Worm (Caenorhabditis elegans) whole organism, L4/young adult: Measurements from ENCODE around the gene fbxa-135.

Experiments
- W03F9.2 ChIP-seq: fragments of 150-350 bp; optimal IDR thresholded peaks from 2 replicates; lab custom pipeline; 2014; ENCODE audit warnings: missing biosample characterization, missing genetic modification characterization
- dao-5 ChIP-seq: sonication (generic microtip); optimal IDR thresholded peaks from 2 replicates; lab custom pipeline; 2016; ENCODE audit warnings: missing genotype, missing genetic modification characterization, moderate library complexity, missing compliant biosample characterization
- him-1 ChIP-seq: sonication (generic microtip); optimal IDR thresholded peaks from 2 replicates; lab custom pipeline; 2016; ENCODE audit warnings: missing genotype, missing genetic modification reagents, missing genetic modification characterization, missing compliant biosample characterization

Gene fbxa-135

DNA sequence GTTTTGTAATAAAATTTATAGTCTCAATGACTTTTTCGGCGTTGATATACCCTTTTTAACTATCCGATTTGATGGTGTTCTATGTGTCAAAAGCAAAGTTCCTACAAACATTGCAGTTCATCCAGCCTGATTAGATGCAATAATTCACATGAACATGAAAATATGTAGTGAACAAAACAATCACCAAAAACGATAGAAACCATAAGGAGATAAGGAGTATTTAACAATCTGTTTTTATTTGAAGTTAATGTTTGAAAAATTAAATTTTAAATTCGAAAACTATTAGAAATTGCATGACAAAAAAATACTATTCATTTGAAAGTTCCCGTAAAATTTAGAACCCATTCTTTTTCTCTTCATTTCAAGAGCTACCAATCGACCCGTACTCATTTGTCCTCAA, 24.9 kb downstream of the fbxa-135 start, which contains the start of gene fbxa-209:
Gene fbxa-209 (minus strand): TSS at position 101 of the 400 bp plus-strand sequence.
- TF ChIP-seq him-1 (tag; lab: Kevin White, UChicago): no peak
- TF ChIP-seq dao-5 (tag; lab: Kevin White, UChicago): no peak
- no peak for TF ChIP-seq W03F9.2 (tag; lab: Kevin White, UChicago)

DNA sequence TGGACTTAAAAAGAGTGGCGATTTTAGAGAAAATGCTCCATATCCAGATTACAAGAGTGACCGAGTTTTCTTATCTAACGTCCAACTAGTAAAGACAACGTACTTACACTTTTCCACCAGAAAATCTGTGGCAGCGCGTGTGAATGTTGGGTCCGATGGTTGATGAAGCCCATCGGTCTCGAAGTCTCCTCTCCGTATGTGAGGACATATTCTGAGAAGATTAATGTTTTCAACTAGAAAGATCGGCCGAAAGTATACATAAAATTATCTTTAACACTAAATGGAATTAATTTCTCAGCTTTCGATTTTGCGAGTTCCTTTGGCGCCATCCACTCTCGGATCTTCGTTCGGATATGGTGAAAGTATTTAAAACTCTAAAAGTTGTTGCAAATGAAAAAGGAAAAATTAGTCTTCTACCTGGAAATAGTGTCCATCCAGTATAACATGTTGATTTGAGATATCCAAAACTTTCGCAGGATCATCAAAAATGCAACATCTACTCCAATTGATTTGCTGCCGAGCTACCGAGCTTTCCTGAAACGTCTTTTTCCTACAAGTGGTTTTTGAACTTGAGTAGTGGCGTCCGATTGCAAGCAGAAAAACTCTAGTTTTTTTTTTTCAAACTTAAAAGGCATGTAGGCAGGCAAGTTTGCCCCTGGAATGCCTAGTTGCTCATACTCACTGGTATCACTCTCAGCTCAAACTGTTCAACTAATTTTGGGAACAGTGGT, 29.4 kb downstream of the fbxa-135 start:
- TF ChIP-seq dao-5 (tag; lab: Kevin White, UChicago) (no peak), him-1 (tag; lab: Kevin White, UChicago) (no peak), W03F9.2 (tag; lab: Kevin White, UChicago) (no peak)

DNA sequence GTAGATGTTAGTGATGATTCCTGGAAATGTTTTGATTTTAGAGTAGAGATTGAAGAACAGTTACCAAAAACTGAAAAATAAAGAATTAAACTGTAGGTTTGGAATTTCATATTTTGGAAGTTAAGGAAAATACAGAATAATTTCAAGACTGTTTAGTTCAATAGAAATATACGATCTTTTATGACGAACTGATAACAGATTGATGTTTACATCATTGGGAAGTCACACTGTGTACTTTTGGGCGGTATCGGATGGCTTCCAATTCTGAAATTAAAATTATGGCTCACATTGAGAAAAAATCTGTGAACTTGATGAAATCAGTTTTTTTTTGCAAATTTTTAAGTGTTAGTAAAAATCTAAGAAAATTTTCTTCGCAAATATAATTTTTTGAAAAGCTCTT, 30.4 kb downstream of the fbxa-135 start, which contains the start of gene T26H5.8:
Gene T26H5.8 (minus strand): TSS at position 270 of the 400 bp plus-strand sequence.
- TF ChIP-seq dao-5 (tag; lab: Kevin White, UChicago) (no peak), him-1 (tag; lab: Kevin White, UChicago) (no peak), W03F9.2 (tag; lab: Kevin White, UChicago) (peak; percentile 34)

DNA sequence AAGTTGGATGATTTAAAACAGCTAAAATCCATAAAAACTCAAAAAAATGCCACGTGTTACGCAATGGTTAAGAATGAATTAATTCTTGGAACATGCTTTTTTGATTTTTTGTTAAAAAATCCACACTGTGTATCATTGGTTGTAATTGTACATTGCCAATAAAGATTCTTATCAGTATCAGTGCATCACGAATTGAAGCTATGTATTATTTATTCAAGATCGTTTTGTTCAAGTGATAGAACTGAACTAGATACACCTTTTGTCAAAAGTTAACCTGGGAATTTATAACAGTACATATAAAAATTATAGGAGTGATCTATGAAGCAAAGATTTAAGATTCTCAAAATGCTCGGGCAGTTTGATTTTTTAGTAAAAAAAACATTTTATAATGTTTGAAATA, 32.6 kb downstream of the fbxa-135 start:
- TF ChIP-seq him-1 (tag; lab: Kevin White, UChicago) (no peak), dao-5 (tag; lab: Kevin White, UChicago) (no peak), W03F9.2 (tag; lab: Kevin White, UChicago) (no peak)

DNA sequence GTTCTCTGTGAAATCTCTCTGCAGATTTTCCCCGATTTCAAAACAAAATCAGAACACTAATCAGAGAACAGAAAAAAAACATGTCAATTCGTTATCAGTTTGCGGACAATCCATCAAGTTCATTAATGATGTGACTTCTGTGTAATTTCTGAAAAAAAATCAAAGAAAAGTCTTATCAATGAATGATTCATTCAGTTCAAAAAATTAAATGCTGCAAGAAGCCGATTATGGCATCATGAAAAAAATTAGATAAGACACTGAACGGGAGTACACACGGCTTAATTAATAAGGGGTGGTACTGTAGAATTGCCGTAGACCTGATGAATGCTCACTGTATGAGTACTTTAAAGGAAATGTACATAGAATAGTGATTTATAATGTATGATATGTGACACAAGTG, 34.1 kb downstream of the fbxa-135 start:
- TF ChIP-seq him-1 (tag; lab: Kevin White, UChicago): no peak
- TF ChIP-seq W03F9.2 (tag; lab: Kevin White, UChicago): no peak
- no peak for TF ChIP-seq dao-5 (tag; lab: Kevin White, UChicago)

DNA sequence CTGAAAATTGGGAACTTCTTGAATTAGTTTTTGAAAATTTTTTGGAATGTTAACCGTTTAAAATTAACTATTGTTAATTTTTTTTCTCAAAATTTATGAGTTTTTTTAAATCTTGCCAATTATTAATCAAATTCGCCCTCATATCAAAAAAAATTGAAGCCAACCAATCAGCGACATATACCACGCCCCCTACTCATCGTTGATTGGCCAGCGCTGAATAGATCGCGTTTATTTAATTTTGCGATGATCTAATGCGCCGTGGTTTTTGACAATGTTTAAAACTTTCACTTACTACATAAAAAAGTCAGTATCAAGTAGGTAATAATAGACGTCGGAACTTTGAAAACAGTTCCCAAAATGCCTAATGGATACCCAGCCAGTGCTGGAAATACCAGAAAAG, 40.3 kb downstream of the fbxa-135 start:
- TF ChIP-seq dao-5 (tag; lab: Kevin White, UChicago) (no peak), W03F9.2 (tag; lab: Kevin White, UChicago) (no peak), him-1 (tag; lab: Kevin White, UChicago) (no peak)

DNA sequence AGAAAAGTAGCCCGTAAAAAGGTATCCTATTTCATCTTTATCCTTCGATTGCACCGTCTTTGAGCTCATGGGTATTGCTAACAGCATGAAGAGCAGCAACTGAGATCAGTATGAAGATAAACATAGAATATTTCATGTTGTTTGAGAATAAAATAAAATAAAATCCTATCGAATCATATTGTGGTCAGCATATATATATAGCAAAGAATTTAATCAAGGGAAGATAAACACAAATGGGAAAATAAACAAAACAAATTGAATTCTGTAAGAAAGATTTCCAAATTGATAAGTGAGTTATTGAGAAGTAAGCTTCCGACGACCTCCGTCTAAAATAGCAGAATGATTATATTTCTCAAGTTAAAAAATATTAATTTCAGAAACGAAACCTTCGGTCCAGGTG, 41.6 kb downstream of the fbxa-135 start, which contains the start of gene T26H5.10:
Gene T26H5.10 (minus strand): TSS at position 101 of the 400 bp plus-strand sequence.
- TF ChIP-seq dao-5 (tag; lab: Kevin White, UChicago) (no peak), him-1 (tag; lab: Kevin White, UChicago) (no peak), W03F9.2 (tag; lab: Kevin White, UChicago) (no peak)

DNA sequence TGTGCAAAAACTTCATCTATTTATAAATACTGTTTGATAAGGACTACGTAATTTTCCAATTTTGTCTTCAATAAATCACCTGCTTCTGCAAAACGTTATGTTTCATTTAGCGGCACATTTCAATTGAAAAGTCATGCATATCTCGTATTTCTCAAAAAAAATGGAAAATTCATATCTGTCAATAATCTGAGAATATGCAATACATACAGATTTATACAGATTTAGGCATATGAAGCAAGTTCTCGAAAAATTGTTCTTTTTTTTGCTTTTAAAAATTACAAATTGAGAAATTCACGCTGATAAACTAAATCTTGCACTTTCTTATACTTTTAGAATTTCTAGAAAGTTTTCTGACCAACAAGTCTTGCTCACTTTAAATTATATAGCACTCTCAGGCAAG, 42.1 kb downstream of the fbxa-135 start, which contains the start of gene T26H5.11:
Gene T26H5.11 (minus strand): TSS at position 101 of the 400 bp plus-strand sequence.
- TF ChIP-seq dao-5 (tag; lab: Kevin White, UChicago) (no peak), him-1 (tag; lab: Kevin White, UChicago) (no peak), W03F9.2 (tag; lab: Kevin White, UChicago) (no peak)

DNA sequence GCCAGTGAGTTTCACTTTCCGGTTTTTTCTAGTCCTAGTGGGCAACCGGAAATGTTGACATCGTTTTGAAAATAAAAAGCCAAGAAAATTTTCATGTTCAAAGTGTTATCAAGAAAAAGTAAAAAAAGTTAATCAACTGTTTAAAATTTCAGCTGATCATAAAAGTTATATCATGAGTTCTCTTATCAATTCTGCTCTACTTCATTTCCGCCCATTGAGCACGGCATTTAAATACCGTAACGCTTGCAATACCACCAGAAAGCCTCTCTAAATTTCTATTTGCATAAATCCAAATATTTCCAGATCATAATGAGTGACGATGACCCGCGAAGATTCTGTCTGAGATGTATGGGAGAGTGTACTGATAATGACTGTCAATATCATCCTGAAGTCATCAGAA, 42.6 kb downstream of the fbxa-135 start, which contains the start of gene T26H5.9:
Gene T26H5.9 (plus strand): TSS at position 302 of the 400 bp plus-strand sequence.
- TF ChIP-seq W03F9.2 (tag; lab: Kevin White, UChicago) (no peak), dao-5 (tag; lab: Kevin White, UChicago) (no peak), him-1 (tag; lab: Kevin White, UChicago) (no peak)

DNA sequence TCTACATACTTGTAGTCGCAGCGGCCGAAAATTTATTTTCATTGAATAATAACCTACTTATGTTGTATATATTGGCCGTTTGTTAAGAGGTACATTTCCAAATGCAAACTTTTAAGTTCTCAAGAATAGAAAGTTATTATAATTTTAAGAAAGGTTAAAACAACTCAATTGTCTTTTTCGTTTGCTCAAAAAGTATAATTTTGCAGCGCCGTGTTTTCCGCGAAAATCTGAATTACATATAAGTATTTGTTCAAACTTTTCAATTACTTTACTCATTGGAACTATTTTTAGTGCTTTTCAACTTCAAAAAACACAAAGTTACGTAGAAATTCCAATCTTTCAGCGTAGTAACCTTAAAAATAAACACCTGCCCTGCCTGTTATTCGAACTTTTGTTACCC, 43.4 kb downstream of the fbxa-135 start, which contains the start of gene srh-239:
Gene srh-239 (plus strand): TSS at position 301 of the 400 bp plus-strand sequence.
- TF ChIP-seq him-1 (tag; lab: Kevin White, UChicago) (no peak), dao-5 (tag; lab: Kevin White, UChicago) (no peak), W03F9.2 (tag; lab: Kevin White, UChicago) (no peak)

DNA sequence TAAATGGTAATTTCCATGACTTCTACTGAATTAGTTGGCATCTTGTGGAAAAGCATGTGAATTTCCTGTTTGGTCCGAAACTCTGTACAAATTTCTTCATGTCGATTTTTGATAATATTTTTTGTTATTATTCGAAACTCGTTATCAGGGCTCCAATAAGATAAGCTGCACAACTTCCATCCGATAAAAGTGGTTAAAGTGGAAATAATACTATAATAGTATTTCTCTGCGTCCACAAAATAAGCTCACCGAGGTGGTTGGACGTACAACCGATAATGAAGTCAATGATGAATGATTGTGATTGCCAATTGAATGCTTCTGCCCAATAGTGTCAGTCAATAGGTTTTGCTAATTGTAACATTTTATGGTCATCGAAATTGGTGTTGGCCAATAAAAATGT, 46.3 kb downstream of the fbxa-135 start, which contains the start of gene T26H5.4:
Gene T26H5.4 (minus strand): TSS at position 294 of the 400 bp plus-strand sequence.
- TF ChIP-seq him-1 (tag; lab: Kevin White, UChicago): no peak
- TF ChIP-seq dao-5 (tag; lab: Kevin White, UChicago): no peak
- no peak for TF ChIP-seq W03F9.2 (tag; lab: Kevin White, UChicago)

DNA sequence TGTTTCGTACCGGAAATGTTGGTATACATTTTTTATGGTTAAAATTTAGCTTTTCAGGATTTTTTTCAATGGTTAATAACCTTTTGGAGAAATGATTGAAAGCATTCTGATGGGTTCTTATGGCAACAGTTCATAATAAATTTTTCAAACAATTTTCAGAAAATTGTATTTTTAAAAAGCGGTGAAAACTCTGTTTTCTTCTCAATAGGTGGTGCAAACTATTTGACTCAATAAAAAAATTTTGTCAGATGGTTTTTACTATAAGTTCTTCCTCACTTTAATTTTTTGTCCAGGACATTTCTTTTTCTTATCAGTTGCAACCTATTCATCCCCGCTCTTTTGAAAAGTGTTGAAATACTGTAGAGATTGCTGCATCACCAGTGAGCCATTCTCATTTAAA, 46.8 kb downstream of the fbxa-135 start, which contains the start of gene T26H5.14:
Gene T26H5.14 (plus strand): TSS at position 301 of the 400 bp plus-strand sequence.
- TF ChIP-seq dao-5 (tag; lab: Kevin White, UChicago) (no peak), him-1 (tag; lab: Kevin White, UChicago) (no peak), W03F9.2 (tag; lab: Kevin White, UChicago) (no peak)

DNA sequence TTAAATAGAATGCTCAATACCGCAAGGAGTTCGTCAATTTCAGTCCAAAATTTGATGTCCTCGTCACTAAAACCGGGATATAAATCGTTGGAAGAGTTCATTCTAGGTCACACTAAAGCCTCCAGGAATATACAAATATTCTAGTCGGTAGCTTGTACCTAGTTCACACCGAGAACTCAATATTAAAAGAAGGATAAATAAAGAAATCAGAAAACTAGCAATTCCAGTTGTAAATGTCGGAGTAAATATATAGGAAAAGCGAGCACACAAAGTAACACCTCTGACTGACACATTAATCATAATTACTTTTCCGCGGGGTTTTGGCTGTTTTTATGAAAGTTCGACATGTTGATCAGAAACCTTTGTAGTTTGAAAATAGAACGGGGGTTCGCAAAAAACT, 49.4 kb downstream of the fbxa-135 start, which contains the start of gene srw-33:
Gene srw-33 (minus strand): TSS at position 101 of the 400 bp plus-strand sequence.
- TF ChIP-seq him-1 (tag; lab: Kevin White, UChicago): no peak
- TF ChIP-seq W03F9.2 (tag; lab: Kevin White, UChicago): no peak
- TF ChIP-seq dao-5 (tag; lab: Kevin White, UChicago): no peak
